Fruit fly (Drosophila melanogaster) whole organism, embryonic: ENCODE data around the gene Dpy-30L1.

Experiments used
- Abd-B ChIP-seq: fragments of 200-800 bp; sonication (Bioruptor generic); optimal IDR thresholded peaks from 2 replicates; lab custom pipeline; 2018; ENCODE audit warnings: missing biosample characterization, mild to moderate bottlenecking, missing genetic modification characterization, moderate library complexity
- Atf-2 ChIP-seq: fragments of 200-800 bp; sonication (Bioruptor generic); optimal IDR thresholded peaks from 2 replicates; lab custom pipeline; 2016; ENCODE audit warnings: missing biosample characterization, missing genetic modification characterization
- CG10209 ChIP-seq: fragments of 200-800 bp; sonication (Bioruptor generic); optimal IDR thresholded peaks from 3 replicates; lab custom pipeline; 2017; ENCODE audit warnings: missing biosample characterization, mild to moderate bottlenecking, missing genetic modification characterization, missing genetic modification reagents
- CG10321 ChIP-seq: fragments of 200-800 bp; sonication (Bioruptor generic); IDR thresholded peaks from 2 replicates; pipeline ENCODE4 v1.3.6; 2022; ENCODE audit warnings: missing biosample characterization, missing genetic modification characterization
- CG10462 ChIP-seq: fragments of 200-800 bp; sonication (Bioruptor generic); optimal IDR thresholded peaks from 2 replicates; lab custom pipeline; 2016; ENCODE audit warnings: missing biosample characterization, missing genetic modification characterization
- CG11093 ChIP-seq: fragments of 200-800 bp; sonication (Bioruptor generic); IDR thresholded peaks from 3 replicates; pipeline ENCODE4 v1.3.6; 2022; ENCODE audit warnings: missing biosample characterization, missing genetic modification characterization
- CG12391 ChIP-seq: fragments of 200-800 bp; sonication (Bioruptor generic); optimal IDR thresholded peaks from 3 replicates; lab custom pipeline; 2018; ENCODE audit warnings: missing biosample characterization, mild to moderate bottlenecking, missing genetic modification characterization, moderate library complexity
- CG15696 ChIP-seq: fragments of 200-800 bp; sonication (Bioruptor generic); optimal IDR thresholded peaks from 2 replicates; lab custom pipeline; 2019; ENCODE audit warnings: missing biosample characterization, mild to moderate bottlenecking, missing genetic modification characterization, moderate library complexity
- CG1602 ChIP-seq: fragments of 200-800 bp; sonication (Bioruptor generic); optimal IDR thresholded peaks from 3 replicates; lab custom pipeline; 2016; ENCODE audit warnings: missing biosample characterization, missing genetic modification characterization
- CG17186 ChIP-seq: fragments of 200-800 bp; sonication (Bioruptor generic); optimal IDR thresholded peaks from 3 replicates; lab custom pipeline; 2017; ENCODE audit warnings: missing biosample characterization, missing genetic modification reagents, missing genetic modification characterization
- CG2129 ChIP-seq: fragments of 200-800 bp; sonication (Bioruptor generic); IDR thresholded peaks from 2 replicates; pipeline ENCODE4 v1.3.6; 2022; ENCODE audit warnings: missing biosample characterization, missing genetic modification characterization; ENCODE audit not compliant: partially characterized antibody
- CG3726 ChIP-seq: fragments of 200-800 bp; sonication (Bioruptor generic); IDR thresholded peaks from 3 replicates; pipeline ENCODE4, ENCODE4 v1.3.6; 2022; ENCODE audit warnings: missing biosample characterization, missing genetic modification characterization
- CG4282 ChIP-seq: fragments of 200-800 bp; sonication (Bioruptor generic); optimal IDR thresholded peaks from 2 replicates; lab custom pipeline; 2016; ENCODE audit warnings: missing biosample characterization, missing genetic modification characterization
- CG6654 ChIP-seq: fragments of 200-800 bp; sonication (Bioruptor generic); optimal IDR thresholded peaks from 2 replicates; lab custom pipeline; 2017; ENCODE audit warnings: missing biosample characterization, mild to moderate bottlenecking, missing genetic modification characterization
- CG7745 ChIP-seq: fragments of 200-800 bp; sonication (Bioruptor generic); optimal IDR thresholded peaks from 2 replicates; lab custom pipeline; 2018; ENCODE audit warnings: missing biosample characterization, mild to moderate bottlenecking, missing genetic modification characterization, moderate library complexity
- CG8478 ChIP-seq: fragments of >200 bp; optimal IDR thresholded peaks from 2 replicates; lab custom pipeline; 2018
- CG8924 ChIP-seq: fragments of 200-800 bp; optimal IDR thresholded peaks from 3 replicates; lab custom pipeline; 2019; ENCODE audit warnings: missing biosample characterization, mild to moderate bottlenecking, missing genetic modification characterization, moderate library complexity
- CkIIα-i1 ChIP-seq: fragments of 200-800 bp; sonication (Bioruptor generic); IDR thresholded peaks from 2 replicates; pipeline ENCODE4 v1.3.6; 2022; ENCODE audit warnings: missing biosample characterization, missing genetic modification characterization
- Dad ChIP-seq: fragments of 200-800 bp; sonication (Bioruptor generic); optimal IDR thresholded peaks from 3 replicates; lab custom pipeline; 2016; ENCODE audit warnings: missing biosample characterization, missing genetic modification characterization
- Doc2 ChIP-seq: fragments of 200-800 bp; sonication (Bioruptor generic); IDR thresholded peaks from 2 replicates; pipeline ENCODE4 v1.3.6; 2022; ENCODE audit warnings: missing biosample characterization, missing genetic modification characterization
- E2f2 ChIP-seq: fragments of 200-800 bp; sonication (Bioruptor generic); IDR thresholded peaks from 2 replicates; pipeline ENCODE4 v1.3.6; 2022; ENCODE audit warnings: missing biosample characterization, missing genetic modification characterization
- Fer1 ChIP-seq: fragments of 200-800 bp; sonication (Bioruptor generic); optimal IDR thresholded peaks from 2 replicates; lab custom pipeline; 2017; ENCODE audit warnings: missing biosample characterization, mild to moderate bottlenecking, missing genetic modification characterization
- HHEX ChIP-seq: fragments of 200-800 bp; sonication (Bioruptor generic); optimal IDR thresholded peaks from 3 replicates; lab custom pipeline; 2017; ENCODE audit warnings: missing biosample characterization, mild to moderate bottlenecking, missing genetic modification characterization, missing genetic modification reagents
- HLHmδ ChIP-seq: fragments of 200-800 bp; sonication (Bioruptor generic); optimal IDR thresholded peaks from 2 replicates; lab custom pipeline; 2018; ENCODE audit warnings: missing biosample characterization, mild to moderate bottlenecking, missing genetic modification characterization, moderate library complexity
- Hr78 ChIP-seq, 2 experiments: fragments of 200-800 bp in 1 of 2; fragments of >200 bp in 1 of 2; sonication (Bioruptor generic) in 1 of 2; optimal IDR thresholded peaks; 2 replicates each; lab custom pipeline; 2017 to 2019; ENCODE audit warnings: missing biosample characterization in 2 of 2, missing genetic modification characterization in 2 of 2, mild to moderate bottlenecking in 1 of 2, moderate library complexity in 1 of 2
- Lim3 ChIP-seq: fragments of 200-800 bp; sonication (Bioruptor generic); IDR thresholded peaks from 2 replicates; pipeline ENCODE4 v1.3.6; 2022; ENCODE audit warnings: missing biosample characterization, missing genetic modification characterization
- Myb ChIP-seq: fragments of 200-800 bp; sonication (Bioruptor generic); optimal IDR thresholded peaks from 2 replicates; lab custom pipeline; 2016; ENCODE audit warnings: missing biosample characterization, missing genetic modification characterization
- NK7.1 ChIP-seq: fragments of 200-800 bp; sonication (Bioruptor generic); optimal IDR thresholded peaks from 3 replicates; lab custom pipeline; 2016; ENCODE audit warnings: missing biosample characterization, missing genetic modification characterization
- Oli ChIP-seq: fragments of 200-800 bp; sonication (Bioruptor generic); optimal IDR thresholded peaks from 2 replicates; lab custom pipeline; 2018; ENCODE audit warnings: missing biosample characterization, mild to moderate bottlenecking, missing genetic modification characterization, moderate library complexity
- Ptx1 ChIP-seq: fragments of 200-800 bp; sonication (Bioruptor generic); IDR thresholded peaks from 2 replicates; pipeline ENCODE4 v1.3.6; 2022; ENCODE audit warnings: missing biosample characterization, missing genetic modification characterization
- Sry-δ ChIP-seq: fragments of 200-800 bp; sonication (Bioruptor generic); optimal IDR thresholded peaks from 2 replicates; lab custom pipeline; 2016; ENCODE audit warnings: missing biosample characterization, missing genetic modification characterization
- ara ChIP-seq: fragments of 200-800 bp; sonication (Bioruptor generic); IDR thresholded peaks from 2 replicates; pipeline ENCODE4 v1.3.6; 2022; ENCODE audit warnings: missing biosample characterization, missing genetic modification characterization
- chif ChIP-seq, 2 experiments: fragments of 200-800 bp; sonication (Bioruptor generic); optimal IDR thresholded peaks; 3 replicates each; lab custom pipeline; 2016; ENCODE audit warnings: missing biosample characterization in 2 of 2, missing genetic modification characterization in 2 of 2
- ems ChIP-seq: fragments of 200-800 bp; sonication (Bioruptor generic); optimal IDR thresholded peaks from 3 replicates; lab custom pipeline; 2016; ENCODE audit warnings: missing biosample characterization, missing genetic modification characterization
- eve ChIP-seq, 2 experiments: fragments of >200 bp; optimal IDR thresholded peaks; 2 replicates each; lab custom pipeline; 2017; ENCODE audit warnings: missing biosample characterization in 2 of 2, missing genetic modification characterization in 2 of 2
- eyg ChIP-seq: fragments of 200-800 bp; sonication (Bioruptor generic); optimal IDR thresholded peaks from 3 replicates; lab custom pipeline; 2016; ENCODE audit warnings: missing biosample characterization, missing genetic modification characterization
- h ChIP-seq: fragments of >200 bp; optimal IDR thresholded peaks from 2 replicates; lab custom pipeline; 2017
- ham ChIP-seq: fragments of 200-800 bp; sonication (Bioruptor generic); IDR thresholded peaks from 2 replicates; pipeline ENCODE4 v1.3.6; 2022; ENCODE audit warnings: missing biosample characterization, missing genetic modification characterization
- her ChIP-seq: fragments of 200-800 bp; sonication (Bioruptor generic); optimal IDR thresholded peaks from 2 replicates; lab custom pipeline; 2016; ENCODE audit warnings: missing biosample characterization, missing genetic modification characterization
- insv ChIP-seq, 2 experiments: fragments of 200-800 bp; sonication (Bioruptor generic); optimal IDR thresholded peaks; 3 replicates each; lab custom pipeline; 2016 to 2018; ENCODE audit warnings: missing biosample characterization in 2 of 2, missing genetic modification characterization in 2 of 2
- nerfin-2 ChIP-seq: fragments of 200-800 bp; sonication (Bioruptor generic); IDR thresholded peaks from 2 replicates; pipeline ENCODE4 v1.3.6; 2022; ENCODE audit warnings: missing biosample characterization, missing genetic modification characterization; ENCODE audit not compliant: partially characterized antibody
- pnt ChIP-seq: fragments of 200-800 bp; sonication (Bioruptor generic); optimal IDR thresholded peaks from 3 replicates; lab custom pipeline; 2016; ENCODE audit warnings: missing biosample characterization, missing genetic modification characterization
- rib ChIP-seq: fragments of 200-800 bp; sonication (Bioruptor generic); IDR thresholded peaks from 2 replicates; pipeline ENCODE4 v1.3.6; 2022; ENCODE audit warnings: missing biosample characterization, missing genetic modification characterization
- ro ChIP-seq: fragments of 200-800 bp; sonication (Bioruptor generic); IDR thresholded peaks from 2 replicates; pipeline ENCODE4 v1.3.6; 2022; ENCODE audit warnings: missing biosample characterization, missing genetic modification characterization
- salm ChIP-seq: fragments of 200-800 bp; sonication (Bioruptor generic); optimal IDR thresholded peaks from 2 replicates; lab custom pipeline; 2018; ENCODE audit warnings: missing biosample characterization, mild to moderate bottlenecking, missing genetic modification characterization
- sna ChIP-seq: fragments of 200-800 bp; sonication (Bioruptor generic); IDR thresholded peaks from 2 replicates; pipeline ENCODE4 v1.3.6; 2022; ENCODE audit warnings: missing biosample characterization, missing genetic modification characterization; ENCODE audit not compliant: partially characterized antibody
- tap ChIP-seq: fragments of 200-800 bp; optimal IDR thresholded peaks from 3 replicates; lab custom pipeline; 2019; ENCODE audit warnings: missing biosample characterization, mild to moderate bottlenecking, missing genetic modification characterization, moderate library complexity
- trem ChIP-seq: fragments of 200-800 bp; optimal IDR thresholded peaks from 3 replicates; lab custom pipeline; 2019; ENCODE audit warnings: missing biosample characterization, mild to moderate bottlenecking, missing genetic modification characterization, moderate library complexity
- tup ChIP-seq: fragments of 200-800 bp; sonication (Bioruptor generic); optimal IDR thresholded peaks from 2 replicates; lab custom pipeline; 2016; ENCODE audit warnings: missing biosample characterization, mild to moderate bottlenecking, missing genetic modification characterization, moderate library complexity
- unpg ChIP-seq: fragments of 200-800 bp; sonication (Bioruptor generic); optimal IDR thresholded peaks from 3 replicates; lab custom pipeline; 2018; ENCODE audit warnings: missing biosample characterization, mild to moderate bottlenecking, missing genetic modification characterization, moderate library complexity
- vnd ChIP-seq: fragments of 200-800 bp; sonication (Bioruptor generic); IDR thresholded peaks from 3 replicates; pipeline ENCODE4 v1.3.6; 2022; ENCODE audit warnings: missing biosample characterization, missing genetic modification characterization; ENCODE audit not compliant: partially characterized antibody

Gene Dpy-30L1

DNA sequence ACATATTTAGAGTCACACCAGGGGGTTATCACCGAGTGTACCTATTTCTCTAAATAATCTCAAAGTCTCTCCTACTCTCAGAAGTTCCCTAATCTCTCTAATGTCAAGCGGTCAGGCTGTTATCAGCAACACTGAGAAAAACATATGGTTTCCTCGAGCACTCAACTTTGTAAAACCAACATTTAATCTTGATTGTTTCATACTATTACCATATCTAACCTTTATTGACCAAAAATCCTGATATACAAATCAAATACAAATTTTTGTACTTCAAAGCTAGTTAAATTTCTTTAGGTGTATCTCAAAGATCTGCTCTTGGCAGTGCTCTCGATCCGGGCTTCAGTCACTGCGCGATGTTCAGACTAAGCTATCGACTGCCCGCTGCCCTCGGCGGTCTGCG lies 29.2 kb upstream of the Dpy-30L1 start, which contains the start of gene CG6415 (continued):
- TF ChIP-seq unpg (peak; percentile 81), Myb (GFP tag; lab: Kevin White, UChicago) (peak; percentile 45), trem (peak; percentile 55), Ptx1 (GFP tag; lab: Robert Waterston, UW) (peak; percentile 71), Fer1 (GFP tag; lab: Kevin White, UChicago) (no peak), eyg (GFP tag; lab: Kevin White, UChicago) (peak; percentile 32), HHEX (GFP tag; lab: Kevin White, UChicago) (peak; percentile 70), insv (GFP tag; optimal IDR thresholded peaks at IDR 0.05; lab: Kevin White, UChicago) (no peak), Sry-δ (GFP tag; lab: Kevin White, UChicago) (peak; percentile 42), HLHmδ (GFP tag; lab: Kevin White, UChicago) (no peak), CG17186 (no peak), CG10209 (GFP tag; lab: Kevin White, UChicago) (peak; percentile 66), Oli (tag; lab: Kevin White, UChicago) (peak; percentile 78), CG1602 (GFP tag; lab: Kevin White, UChicago) (peak; percentile 48), ham (GFP tag; lab: Robert Waterston, UW) (no peak), tap (tag; lab: Kevin White, UChicago) (peak; percentile 73), eve (GFP tag; optimal IDR thresholded peaks at IDR 0.05; lab: Kevin White, UChicago) (no peak), Lim3 (GFP tag; lab: Robert Waterston, UW) (no peak), sna (no peak), rib (no peak), CkIIα-i1 (GFP tag; lab: Robert Waterston, UW) (no peak), pnt (GFP tag; lab: Kevin White, UChicago) (peak; percentile 32), Abd-B (GFP tag; lab: Kevin White, UChicago) (peak; percentile 48), salm (tag; lab: Kevin White, UChicago) (peak; percentile 47), ro (GFP tag; lab: Robert Waterston, UW) (peak; percentile 25; the same call in 1 of the 2 replicates), CG7745 (tag; lab: Kevin White, UChicago) (no peak), CG2129 (no peak), CG8924 (peak; percentile 76), ems (GFP tag; lab: Kevin White, UChicago) (peak; percentile 68), vnd (GFP tag; lab: Robert Waterston, UW) (no peak), chif (GFP tag; optimal IDR thresholded peaks at IDR 0.05; lab: Kevin White, UChicago) (peak; percentile 36 to 75), CG6654 (GFP tag; lab: Kevin White, UChicago) (peak; percentile 31), Atf-2 (peak; percentile 61), tup (GFP tag; lab: Kevin White, UChicago) (peak; percentile 36), CG3726 (GFP tag; lab: Robert Waterston, UW) (no peak), CG10462 (GFP tag; lab: Kevin White, UChicago) (peak; percentile 51), E2f2 (GFP tag; lab: Robert Waterston, UW) (peak; percentile 40; the same call in 1 of the 2 replicates), Hr78 (GFP tag; optimal IDR thresholded peaks at IDR 0.05; lab: Kevin White, UChicago) (peak in 1 of 2 experiments; percentile 62), Doc2 (no peak), NK7.1 (peak; percentile 48), CG10321 (GFP tag; lab: Robert Waterston, UW) (0 out of 2 replicates have a peak, but pooled peaks have one; percentile 17), h (no peak), CG4282 (GFP tag; lab: Kevin White, UChicago) (no peak), her (GFP tag; lab: Kevin White, UChicago) (peak; percentile 76), CG11093 (GFP tag; lab: Robert Waterston, UW) (peak; percentile 49; the same call in 1 of the 3 replicates), ara (GFP tag; lab: Robert Waterston, UW) (peak; percentile 75), CG15696 (tag; lab: Kevin White, UChicago) (peak; percentile 81), nerfin-2 (GFP tag; lab: Robert Waterston, UW) (no peak), CG8478 (lab: Kevin White, UChicago) (no peak), CG12391 (tag; lab: Kevin White, UChicago) (peak; percentile 76), Dad (GFP tag; lab: Kevin White, UChicago) (peak; percentile 20)
